Worm (Caenorhabditis elegans): ENCODE results near the gene let-767.
A peak's percentile ranks its signal among the peaks of the same experiment; 100 is the strongest.

The let-767 gene

DNA sequence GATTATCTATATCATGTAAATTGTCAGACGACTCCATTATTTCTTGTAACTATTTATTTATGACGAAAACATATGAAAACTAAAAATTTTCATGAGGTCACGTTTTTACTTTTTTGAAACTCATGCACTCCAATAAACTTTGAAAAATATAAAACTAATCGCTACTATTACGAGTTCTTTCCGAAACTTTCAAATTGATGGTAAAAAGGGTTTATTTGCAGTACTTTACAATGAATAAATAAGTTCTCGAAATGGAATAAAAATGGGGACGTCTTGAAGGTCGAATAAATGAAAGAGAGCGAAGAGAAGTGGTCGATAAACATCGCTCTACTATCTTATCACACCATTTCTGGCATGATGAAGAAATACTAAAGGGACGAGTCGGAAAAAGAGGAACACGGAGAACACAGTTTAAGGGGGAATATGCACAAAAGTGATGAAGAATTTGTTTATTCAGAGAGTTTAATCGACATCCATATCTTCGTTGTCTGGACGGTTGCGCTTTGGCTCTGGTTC is at the start of gene let-767:
let-767 (minus strand) TSS at position 51 of the 516 bp plus-strand sequence.
- TF ChIP-seq pax-1 (tag; optimal IDR thresholded peaks at IDR 0.05) (no peak), dmd-4 (tag; optimal IDR thresholded peaks at IDR 0.05; ENCODE audit: borderline replicate concordance) (no peak), elt-2 (tag; optimal IDR thresholded peaks at IDR 0.05) (peak; percentile 23)

DNA sequence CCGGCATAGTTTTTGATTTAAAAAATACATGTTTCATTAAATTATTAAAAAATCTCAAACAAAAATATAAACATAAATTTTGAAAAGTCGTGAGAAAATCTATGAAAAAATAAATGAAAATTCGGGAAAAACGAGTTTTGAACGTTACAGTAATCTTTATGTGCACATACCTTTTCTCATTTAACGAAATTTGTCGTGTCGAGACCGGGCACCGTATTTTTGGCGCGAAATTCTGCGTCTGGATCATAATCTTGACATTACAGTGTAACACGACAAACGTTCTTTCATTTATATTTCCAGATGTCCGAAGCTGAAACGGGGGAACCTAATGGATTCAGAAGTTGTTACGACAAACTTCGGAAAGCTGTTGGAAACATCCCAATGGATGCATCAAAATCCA is 49.8 kb upstream of the let-767 start, which contains the start of gene C16A3.2:
C16A3.2 (plus strand) TSS at position 301 of the 400 bp plus-strand sequence.
- TF ChIP-seq K09A11.1 (tag; optimal IDR thresholded peaks at IDR 0.05; ENCODE audit: insufficient read depth) (no peak), sox-2 (GFP tag; IDR thresholded peaks at IDR 0.05) (no peak), hlh-8 (tag; optimal IDR thresholded peaks at IDR 0.05) (no peak), lim-6 (tag; optimal IDR thresholded peaks at IDR 0.05) (no peak), ref-2 (tag; optimal IDR thresholded peaks at IDR 0.05) (no peak), rnt-1 (tag; optimal IDR thresholded peaks at IDR 0.05) (no peak), mec-3 (tag; optimal IDR thresholded peaks at IDR 0.05; ENCODE audit: borderline replicate concordance) (no peak), lin-11 (tag; optimal IDR thresholded peaks at IDR 0.05) (no peak), hlh-6 (tag; optimal IDR thresholded peaks at IDR 0.05) (no peak), ztf-16 (tag; optimal IDR thresholded peaks at IDR 0.05) (no peak), ceh-24 (tag; optimal IDR thresholded peaks at IDR 0.05) (no peak), fkh-10 (GFP tag; optimal IDR thresholded peaks at IDR 0.05) (no peak), nhr-11 (tag; optimal IDR thresholded peaks at IDR 0.05) (no peak), dve-1 (tag; optimal IDR thresholded peaks at IDR 0.05) (no peak)

DNA sequence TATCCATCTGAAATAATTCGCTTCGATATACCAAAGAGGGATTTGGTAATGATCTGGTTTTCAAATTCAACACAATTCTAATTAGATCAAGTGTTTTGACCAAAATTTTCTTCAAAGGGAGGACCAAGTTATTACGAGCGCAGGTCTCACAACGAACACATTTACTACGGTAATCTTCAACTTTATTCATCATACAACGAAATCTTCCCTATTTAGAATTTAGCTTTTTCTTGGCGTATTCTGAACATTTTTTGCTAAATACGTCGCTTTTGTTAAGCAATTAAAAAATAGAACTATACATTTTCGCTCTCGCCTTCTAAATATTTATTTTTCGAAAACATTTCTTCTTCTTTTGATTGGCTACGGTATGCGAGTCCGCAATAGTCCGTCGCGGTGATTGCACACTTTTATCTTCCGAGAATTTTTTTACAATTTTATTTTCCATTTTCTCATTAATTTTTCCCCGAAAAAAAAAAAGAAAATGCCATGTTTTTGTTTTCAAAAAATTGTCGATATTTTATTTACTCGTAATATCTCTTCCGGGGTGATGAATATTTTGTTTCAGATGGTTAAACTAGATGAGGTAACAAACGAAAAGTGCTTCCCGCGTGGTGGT is 43.3 kb upstream of the let-767 start, which contains the start of gene let-716:
let-716 (plus strand) TSS at position 566 of the 616 bp plus-strand sequence.
- TF ChIP-seq elt-4 (tag; optimal IDR thresholded peaks at IDR 0.05) (no peak), nfya-1 (tag; optimal IDR thresholded peaks at IDR 0.05) (peak; percentile 69), unc-3 (GFP tag; conservative IDR thresholded peaks at IDR 0.05) (no peak), unc-3 (tag; optimal IDR thresholded peaks at IDR 0.05) (no peak), unc-42 (tag; optimal IDR thresholded peaks at IDR 0.05) (peak; percentile 2)

DNA sequence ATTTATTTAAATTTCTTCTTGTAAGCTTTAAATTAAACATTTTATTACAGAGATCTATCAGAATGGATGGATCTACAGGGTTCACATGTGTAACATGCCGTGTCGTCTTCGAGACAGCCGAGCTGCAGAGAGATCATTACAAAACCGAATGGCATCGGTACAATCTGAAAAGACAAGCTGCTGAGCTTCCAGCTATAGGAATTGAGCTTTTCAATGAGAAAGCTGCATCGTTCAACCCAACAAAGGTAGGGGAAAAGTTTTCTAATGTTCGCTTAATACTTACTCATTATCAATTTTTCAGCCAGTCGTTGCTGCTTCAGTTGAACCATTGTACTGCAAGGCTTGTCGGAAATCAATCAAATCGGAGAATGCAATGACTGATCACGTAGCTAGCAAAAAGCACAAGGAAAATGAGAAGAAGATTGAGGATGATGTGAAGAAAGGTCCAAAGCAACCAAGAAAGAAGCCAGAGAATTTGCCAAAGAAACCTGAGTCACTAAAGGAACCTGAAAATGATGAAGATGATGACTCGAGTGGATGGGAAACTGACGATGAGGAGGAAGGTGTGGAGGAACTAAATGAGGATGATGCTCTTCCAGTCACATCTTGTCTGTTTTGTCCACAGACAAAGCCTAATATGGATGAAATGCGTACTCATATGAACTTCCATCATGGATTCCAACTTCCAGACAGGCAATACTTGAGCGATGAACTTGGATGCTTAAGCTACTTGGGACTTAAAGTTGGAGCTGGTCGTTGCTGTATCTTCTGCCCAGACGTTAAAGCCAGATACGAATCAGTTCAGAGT is 42.0 kb upstream of the let-767 start, which contains the start of gene znf-622:
znf-622 (plus strand) TSS at position 51 of the 808 bp plus-strand sequence.
- TF ChIP-seq K09A11.1 (tag; optimal IDR thresholded peaks at IDR 0.05; ENCODE audit: insufficient read depth) (no peak), pqm-1 (tag; optimal IDR thresholded peaks at IDR 0.05) (no peak), unc-86 (tag; optimal IDR thresholded peaks at IDR 0.05) (no peak), hlh-13 (GFP tag; optimal IDR thresholded peaks at IDR 0.05) (no peak), pros-1 (tag; optimal IDR thresholded peaks at IDR 0.05) (no peak), ceh-6 (GFP tag; optimal IDR thresholded peaks at IDR 0.05) (no peak), ceh-14 (tag; optimal IDR thresholded peaks at IDR 0.05) (no peak), K02D7.2 (tag; optimal IDR thresholded peaks at IDR 0.05) (no peak), ceh-31 (tag; optimal IDR thresholded peaks at IDR 0.05) (no peak), nhr-11 (tag; optimal IDR thresholded peaks at IDR 0.05) (no peak), ama-1 (optimal IDR thresholded peaks at IDR 0.05) (no peak), lim-6 (tag; optimal IDR thresholded peaks at IDR 0.05) (no peak)

DNA sequence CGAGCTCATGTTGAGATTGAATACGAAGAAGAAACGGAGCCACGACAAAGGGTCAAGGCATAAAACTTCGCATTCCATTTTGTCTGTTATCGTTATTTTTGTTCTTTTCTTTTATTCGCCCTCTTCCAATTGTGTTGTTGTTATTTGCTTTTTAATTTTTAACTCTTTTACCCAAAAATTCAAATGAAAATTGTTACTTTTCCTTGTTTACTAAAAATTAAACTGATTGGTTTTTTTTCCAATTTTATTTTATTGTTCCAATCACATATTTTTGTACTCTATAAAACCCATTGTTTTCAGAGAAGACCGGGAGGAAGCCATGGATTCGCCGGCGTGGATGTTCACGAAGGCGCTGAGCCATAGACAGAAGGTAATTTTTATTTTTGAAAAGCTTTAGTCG is 40.7 kb upstream of the let-767 start, which contains the start of gene C16A3.5:
C16A3.5 (plus strand) TSS at position 301 of the 400 bp plus-strand sequence.
- no peak for TF ChIP-seq rnt-1 (tag; optimal IDR thresholded peaks at IDR 0.05)
- TF ChIP-seq ceh-24 (tag; optimal IDR thresholded peaks at IDR 0.05) = no peak
- no peak for TF ChIP-seq npax-4 (tag; optimal IDR thresholded peaks at IDR 0.05)
- TF ChIP-seq pqm-1 (tag; optimal IDR thresholded peaks at IDR 0.05) = no peak
- TF ChIP-seq ceh-31 (tag; optimal IDR thresholded peaks at IDR 0.05) = no peak
- TF ChIP-seq ceh-45 (GFP tag; IDR thresholded peaks at IDR 0.05) = no peak
- no peak for TF ChIP-seq nfya-1 (tag; optimal IDR thresholded peaks at IDR 0.05)
- no peak for TF ChIP-seq K02D7.2 (tag; optimal IDR thresholded peaks at IDR 0.05)
- no peak for TF ChIP-seq fkh-10 (GFP tag; optimal IDR thresholded peaks at IDR 0.05)
- TF ChIP-seq pha-4 (tag; optimal IDR thresholded peaks at IDR 0.05) = no peak
- TF ChIP-seq hlh-8 (tag; optimal IDR thresholded peaks at IDR 0.05) = no peak
- TF ChIP-seq lin-11 (tag; optimal IDR thresholded peaks at IDR 0.05) = no peak
- no peak for TF ChIP-seq C38D4.7 (GFP tag; optimal IDR thresholded peaks at IDR 0.05)
- no peak for TF ChIP-seq che-1 (tag; optimal IDR thresholded peaks at IDR 0.05)
- TF ChIP-seq fax-1 (tag; optimal IDR thresholded peaks at IDR 0.05) = no peak
- TF ChIP-seq ceh-2 (tag; optimal IDR thresholded peaks at IDR 0.05) = no peak
- no peak for TF ChIP-seq odd-2 (tag; optimal IDR thresholded peaks at IDR 0.05)
